Fruit fly (Drosophila melanogaster): ENCODE data around the gene Josd.

Josd gene

DNA sequence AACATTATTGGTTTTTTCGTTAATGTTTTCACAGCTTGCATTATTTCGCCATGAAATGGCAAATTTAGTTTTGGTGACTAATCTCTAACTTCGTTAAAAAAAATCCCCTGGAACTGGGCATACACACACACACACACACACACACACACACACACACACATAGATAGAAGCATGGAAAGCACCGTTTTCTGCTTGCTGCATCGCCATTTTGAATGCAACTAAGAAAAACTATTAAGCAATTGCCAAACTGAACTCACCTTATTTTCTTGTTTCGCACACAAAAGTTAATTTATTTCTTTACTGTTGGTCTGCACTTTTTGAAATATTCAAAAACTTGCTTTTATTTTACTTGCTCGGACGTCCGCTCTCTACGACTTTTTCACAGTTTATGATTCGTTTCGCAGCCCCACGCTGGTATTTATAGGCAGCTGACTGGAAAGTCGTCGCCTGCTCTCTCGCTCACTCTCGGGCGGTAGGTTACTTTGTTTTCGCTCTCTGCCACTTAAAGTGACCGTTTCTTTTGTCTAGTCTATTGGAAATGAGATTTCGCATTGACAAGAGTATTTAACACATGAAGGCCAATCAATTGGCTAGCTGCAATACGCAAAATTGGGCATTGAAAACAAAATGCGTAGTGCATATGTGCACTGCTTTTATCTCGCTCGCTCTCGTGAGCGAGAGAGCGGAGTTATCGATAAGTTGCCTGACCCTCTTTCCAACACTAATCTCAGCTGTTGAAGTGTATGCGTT, 18.1 kb downstream of the Josd start (continued):
- TF ChIP-seq amos (GFP tag; IDR thresholded peaks at IDR 0.05; ENCODE audit: partially characterized antibody) = peak; percentile 26; the same call in 1 of the 2 replicates
- peak; percentile 36 for TF ChIP-seq kay (GFP tag; optimal IDR thresholded peaks at IDR 0.05)
- 0 out of 3 replicates have a peak, but pooled peaks have one; percentile 12 for TF ChIP-seq CG34224 (GFP tag; IDR thresholded peaks at IDR 0.05; ENCODE audit: partially characterized antibody)
- TF ChIP-seq CG7556 (GFP tag; optimal IDR thresholded peaks at IDR 0.05) = peak; percentile 22
- TF ChIP-seq Dref (GFP tag; IDR thresholded peaks at IDR 0.05) = peak; percentile 62
- TF ChIP-seq CG3281 (GFP tag; optimal IDR thresholded peaks at IDR 0.05) = peak; percentile 10
- TF ChIP-seq unc-4 (GFP tag; IDR thresholded peaks at IDR 0.05; ENCODE audit: partially characterized antibody) = peak; percentile 34; the same call in 1 of the 2 replicates
- peak; percentile 87 for TF ChIP-seq CG1832 (GFP tag; optimal IDR thresholded peaks at IDR 0.05)
- peak; percentile 46 for TF ChIP-seq CG11398 (GFP tag; optimal IDR thresholded peaks at IDR 0.05)
- TF ChIP-seq chn (GFP tag; optimal IDR thresholded peaks at IDR 0.05) = peak; percentile 1
- TF ChIP-seq CG15514 (GFP tag; optimal IDR thresholded peaks at IDR 0.05) = peak; percentile 24
- no peak for TF ChIP-seq CG18262 (tag; optimal IDR thresholded peaks at IDR 0.05)
- peak; percentile 51 for TF ChIP-seq Mes4 (GFP tag; optimal IDR thresholded peaks at IDR 0.05)
- peak; percentile 9 for TF ChIP-seq nom (GFP tag; optimal IDR thresholded peaks at IDR 0.05)
- TF ChIP-seq inv (GFP tag; IDR thresholded peaks at IDR 0.05; ENCODE audit: partially characterized antibody) = peak; percentile 18; the same call in 1 of the 2 replicates
- TF ChIP-seq Gsc (GFP tag; IDR thresholded peaks at IDR 0.05) = no peak
- TF ChIP-seq chinmo (GFP tag; IDR thresholded peaks at IDR 0.05; ENCODE audit: partially characterized antibody) = 0 out of 4 replicates have a peak, but pooled peaks have one; percentile 62
- TF ChIP-seq Awh (GFP tag; IDR thresholded peaks at IDR 0.05) = 0 out of 2 replicates have a peak, but pooled peaks have one; percentile 10
- peak; percentile 94 for TF ChIP-seq Tbp (GFP tag; optimal IDR thresholded peaks at IDR 0.05)

DNA sequence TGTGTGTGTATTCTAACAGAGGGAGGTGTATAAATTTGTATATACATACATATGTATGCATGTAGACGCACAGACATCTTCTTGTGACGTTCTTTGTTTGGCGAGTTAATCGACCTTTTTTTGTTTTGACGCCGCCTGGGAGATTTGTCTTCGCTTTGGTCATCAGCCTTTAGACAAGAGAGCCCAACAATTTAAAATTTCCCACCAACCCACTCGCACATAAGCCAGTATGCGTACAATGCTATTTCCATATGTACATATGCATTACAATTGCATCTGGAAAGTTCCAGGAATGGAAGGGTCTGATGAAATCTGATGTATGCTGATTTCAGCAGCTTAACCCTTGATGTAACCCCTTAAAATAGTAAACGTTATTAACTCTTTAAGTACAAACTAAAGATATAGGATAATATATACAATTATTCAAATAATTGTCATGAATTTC, 18.7 kb downstream of the Josd start, which contains the start of gene Ubi-p5E:
Gene Ubi-p5E, minus strand, starts transcription at position 19 of the 445 bp plus-strand sequence.
- TF ChIP-seq NFAT (GFP tag; IDR thresholded peaks at IDR 0.05) (no peak), Med (GFP tag) (peak; percentile 18), pros (GFP tag; optimal IDR thresholded peaks at IDR 0.05) (peak; percentile 33), CG5180 (GFP tag; optimal IDR thresholded peaks at IDR 0.05) (no peak), CG11723 (GFP tag; optimal IDR thresholded peaks at IDR 0.05) (no peak), corto (GFP tag; optimal IDR thresholded peaks at IDR 0.05) (no peak), pb (GFP tag; optimal IDR thresholded peaks at IDR 0.05) (no peak), nom (GFP tag; optimal IDR thresholded peaks at IDR 0.05) (no peak), CG31441 (GFP tag; IDR thresholded peaks at IDR 0.05) (0 out of 2 replicates have a peak, but pooled peaks have one; percentile 0), HmgZ (tag; optimal IDR thresholded peaks at IDR 0.05) (no peak), CG4360 (GFP tag; IDR thresholded peaks at IDR 0.05) (no peak), CG10565 (GFP tag; optimal IDR thresholded peaks at IDR 0.05) (no peak), lbe (GFP tag; optimal IDR thresholded peaks at IDR 0.05) (peak; percentile 51), unc-4 (GFP tag; IDR thresholded peaks at IDR 0.05; ENCODE audit: partially characterized antibody) (no peak), slou (GFP tag; optimal IDR thresholded peaks at IDR 0.05) (no peak), NC2β (GFP tag; optimal IDR thresholded peaks at IDR 0.05) (no peak), zen (tag; optimal IDR thresholded peaks at IDR 0.05) (peak; percentile 3), CG13624 (GFP tag; optimal IDR thresholded peaks at IDR 0.05) (peak; percentile 16), CG30020 (tag; optimal IDR thresholded peaks at IDR 0.05) (peak; percentile 87)
